Worm (Caenorhabditis elegans): ENCODE data around the gene sel-11.

ce11 chrV:11811921-11812320 is 44.8 kb downstream of the sel-11 start, which contains the start of gene D2023.3:
- no peak for TF ChIP-seq klf-2 (GFP tag; conservative IDR thresholded peaks at IDR 0.05)
- TF ChIP-seq cog-1 (tag; optimal IDR thresholded peaks at IDR 0.05): no peak
- TF ChIP-seq T22C8.4 (GFP tag; IDR thresholded peaks at IDR 0.05): no peak
- TF ChIP-seq ref-1 (GFP tag; conservative IDR thresholded peaks at IDR 0.05): no peak
- TF ChIP-seq flt-1 (GFP tag; IDR thresholded peaks at IDR 0.05): no peak
- no peak for TF ChIP-seq tab-1 (GFP tag; IDR thresholded peaks at IDR 0.05)
- TF ChIP-seq med-1 (GFP tag; optimal IDR thresholded peaks at IDR 0.05; ENCODE audit: insufficient read depth): no peak
- no peak for TF ChIP-seq ztf-29 (GFP tag; IDR thresholded peaks at IDR 0.05)
